ENCODE assay signal across 4 worm cellular contexts in the genomic region with DNA sequence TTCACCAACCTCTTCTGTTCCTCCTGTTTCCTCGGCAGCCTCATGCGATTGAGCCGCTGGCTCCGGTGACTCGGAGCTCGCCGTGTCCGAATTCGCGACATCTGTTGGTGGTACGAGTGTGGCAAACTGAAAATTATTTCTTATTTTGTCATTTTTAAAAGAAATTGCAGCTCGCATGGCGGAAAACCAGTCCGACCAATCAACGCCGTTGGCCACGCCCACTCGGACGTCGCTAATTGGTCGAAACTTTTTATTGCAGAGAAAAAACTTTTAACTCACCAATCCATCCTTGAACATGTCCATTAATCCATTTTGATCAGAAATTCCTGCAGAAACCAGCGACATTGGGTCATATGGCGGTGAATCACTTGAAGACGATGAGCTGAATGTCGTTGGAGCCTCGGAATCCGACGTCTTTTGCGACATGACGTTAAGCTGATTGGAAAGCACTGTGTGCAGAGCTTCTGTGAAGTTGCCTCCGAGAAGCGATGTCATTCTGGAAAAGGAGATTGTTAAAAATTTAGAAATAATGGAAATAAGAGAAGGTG.
A peak's percentile ranks its signal among the peaks of the same experiment; 100 is the strongest.
TF ChIP-seq lines count a peak whose summit lies in the region.

Gene bed-2 (minus strand): TSS at position 498 of the 548 bp plus-strand sequence.

TF ChIP-seq in whole organism, L3 larva, 47 proteins besides CTCF, POLR2A, EP300 and RAD21:
- TF ChIP-seq ceh-16 (tag; optimal IDR thresholded peaks at IDR 0.05; lab: Kevin White, UChicago) = no peak
- peak; percentile 91 for TF ChIP-seq nfya-1 (tag; optimal IDR thresholded peaks at IDR 0.05; lab: Kevin White, UChicago; ENCODE audit: insufficient read depth)
TF ChIP-seq in whole organism, L3 larva: peak in this region for 1.

TF ChIP-seq in whole organism, L4 larva, 104 proteins besides CTCF, POLR2A, EP300 and RAD21:
- peak; percentile 61 for TF ChIP-seq aha-1 (tag; lab: Kevin White, UChicago)
- TF ChIP-seq ctbp-1 (GFP tag; IDR thresholded peaks at IDR 0.05; lab: Robert Waterston, UW) = no peak
- TF ChIP-seq snpc-1.2 (GFP tag; IDR thresholded peaks at IDR 0.05; lab: Robert Waterston, UW) = no peak
- no peak for TF ChIP-seq dmd-6 (GFP tag; IDR thresholded peaks at IDR 0.05; lab: Robert Waterston, UW)

TF ChIP-seq in whole organism, late embryonic, 69 proteins besides CTCF, POLR2A, EP300 and RAD21:
- TF ChIP-seq nfya-1 (tag; optimal IDR thresholded peaks at IDR 0.05; lab: Kevin White, UChicago) = peak; percentile 94
- no peak for TF ChIP-seq F13H6.1 (tag; optimal IDR thresholded peaks at IDR 0.05; lab: Kevin White, UChicago)

TF ChIP-seq in whole organism, young adult, 124 proteins besides CTCF, POLR2A, EP300 and RAD21:
- TF ChIP-seq nfyb-1 (GFP tag; IDR thresholded peaks at IDR 0.05; lab: Robert Waterston, UW) (peak; percentile 86), attf-3 (GFP tag; conservative IDR thresholded peaks at IDR 0.05; lab: Robert Waterston, UW) (no peak)
